Worm (Caenorhabditis elegans): Measurements from ENCODE around the gene pnk-4.

- TF ChIP-seq egl-27 (tag; optimal IDR thresholded peaks at IDR 0.05) (no peak), nhr-11 (tag; optimal IDR thresholded peaks at IDR 0.05) (no peak)
Observed at ce11 chrX:5084080-5084479, 3.6 kb upstream of the pnk-4 start.

Measured in whole organism, L1 larva.